Fruit fly (Drosophila melanogaster) whole organism, pupa: ENCODE results near the gene Or23a.

Experiments used
- CG17806 ChIP-seq: fragments of 200-800 bp; sonication (Bioruptor generic); optimal IDR thresholded peaks from 2 replicates; lab custom pipeline; 2018; ENCODE audit warnings: missing biosample characterization, mild to moderate bottlenecking, missing genetic modification characterization, moderate library complexity
- CG32121 ChIP-seq: fragments of 200-800 bp; sonication (Bioruptor generic); IDR thresholded peaks from 2 replicates; pipeline ENCODE4 v1.3.6; 2022; ENCODE audit warnings: missing biosample characterization, missing genetic modification characterization
- CG34367 ChIP-seq: fragments of 200-800 bp; sonication (Bioruptor generic); optimal IDR thresholded peaks from 2 replicates; lab custom pipeline; 2018; ENCODE audit warnings: missing biosample characterization, mild to moderate bottlenecking, missing genetic modification characterization
- CG8159 ChIP-seq: fragments of 200-800 bp; sonication (Bioruptor generic); optimal IDR thresholded peaks from 3 replicates; lab custom pipeline; 2018; ENCODE audit warnings: missing biosample characterization, mild to moderate bottlenecking, missing genetic modification characterization, moderate library complexity
- Snoo ChIP-seq: fragments of 200-800 bp; sonication (Bioruptor generic); optimal IDR thresholded peaks from 3 replicates; lab custom pipeline; 2017; ENCODE audit warnings: missing biosample characterization, mild to moderate bottlenecking, missing genetic modification characterization, inconsistent platforms

- TF ChIP-seq Snoo: no peak
- TF ChIP-seq CG8159: no peak
- TF ChIP-seq CG34367 (tag; lab: Kevin White, UChicago): no peak
- TF ChIP-seq CG17806: no peak
- no peak for TF ChIP-seq CG32121 (GFP tag; lab: Robert Waterston, UW)
Measured at dm6 chr2L:2619887-2620286, 34.0 kb upstream of the Or23a start, which contains the start of gene CG43403.
